Fruit fly (Drosophila melanogaster): ENCODE measurements around the gene CG17721.
A peak's percentile ranks its signal among the peaks of the same experiment; 100 is the strongest.

The CG17721 gene

DNA sequence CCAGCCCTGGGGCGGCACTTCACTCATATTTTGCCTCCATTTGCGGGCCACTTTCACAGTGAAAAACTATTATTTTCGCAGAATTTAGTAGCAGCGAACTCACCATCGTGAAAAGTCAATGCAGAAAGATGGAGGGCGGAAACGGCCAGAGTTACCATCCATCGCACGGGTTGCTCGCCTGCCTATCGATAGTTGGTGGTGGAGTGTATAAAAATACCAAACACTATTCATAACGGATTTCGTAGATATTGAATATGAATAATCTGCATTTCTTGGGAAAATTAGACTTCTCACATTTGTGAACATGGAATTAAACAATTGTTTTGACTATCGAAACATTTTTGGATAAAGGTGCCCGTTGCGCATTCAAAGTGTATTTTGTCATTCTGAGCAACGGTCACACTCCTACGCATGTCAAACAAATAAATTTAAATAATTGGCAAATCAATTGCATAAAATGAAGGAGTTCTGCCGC is 18.7 kb upstream of the CG17721 start, which contains the start of the genes RpS25 and CG4820 (continued):
- TF ChIP-seq CG11695 (GFP tag; IDR thresholded peaks at IDR 0.05): peak; percentile 81
- peak; percentile 58; the same call in 1 of the 2 replicates for TF ChIP-seq danr (GFP tag; IDR thresholded peaks at IDR 0.05)
- peak; percentile 94 for TF ChIP-seq Camta (GFP tag; optimal IDR thresholded peaks at IDR 0.05)
- TF ChIP-seq Six4 (GFP tag; optimal IDR thresholded peaks at IDR 0.05): peak; percentile 71
- TF ChIP-seq bsh (GFP tag; optimal IDR thresholded peaks at IDR 0.05): peak; percentile 36 to 81
- peak; percentile 89 for TF ChIP-seq CG12236 (GFP tag; optimal IDR thresholded peaks at IDR 0.05)
- TF ChIP-seq row (GFP tag; IDR thresholded peaks at IDR 0.05): peak; percentile 73
- peak; percentile 80; the same call in 2 of the 3 replicates for TF ChIP-seq hb (GFP tag; IDR thresholded peaks at IDR 0.05; ENCODE audit: partially characterized antibody)
- peak; percentile 97 for TF ChIP-seq CrebB (tag; optimal IDR thresholded peaks at IDR 0.05)
- TF ChIP-seq pho (GFP tag; optimal IDR thresholded peaks at IDR 0.05): peak; percentile 94
- peak; percentile 91 for TF ChIP-seq PHDP (tag; optimal IDR thresholded peaks at IDR 0.05)
- TF ChIP-seq Ets97D (GFP tag; optimal IDR thresholded peaks at IDR 0.05): peak; percentile 100
- peak; percentile 73 for TF ChIP-seq sima (GFP tag; optimal IDR thresholded peaks at IDR 0.05)
- peak; percentile 81 for TF ChIP-seq Hand (GFP tag; optimal IDR thresholded peaks at IDR 0.05)
- peak; percentile 95 for TF ChIP-seq CG2116 (GFP tag; optimal IDR thresholded peaks at IDR 0.05)
- peak; percentile 93 for TF ChIP-seq ash1 (GFP tag; optimal IDR thresholded peaks at IDR 0.05)
- TF ChIP-seq Hr78 (GFP tag; optimal IDR thresholded peaks at IDR 0.05): peak in 1 of 2 experiments; percentile 27
- TF ChIP-seq Dbx (GFP tag; IDR thresholded peaks at IDR 0.05): peak; percentile 92
- TF ChIP-seq CG2199 (GFP tag; IDR thresholded peaks at IDR 0.05): 0 out of 3 replicates have a peak, but pooled peaks have one; percentile 10
- TF ChIP-seq wdn (GFP tag; IDR thresholded peaks at IDR 0.05): peak; percentile 77
- peak; percentile 54 for TF ChIP-seq dimm (GFP tag; IDR thresholded peaks at IDR 0.05)
- peak; percentile 66 for TF ChIP-seq CG15696 (tag; optimal IDR thresholded peaks at IDR 0.05)
- peak; percentile 75 for TF ChIP-seq CG3838 (GFP tag; optimal IDR thresholded peaks at IDR 0.05)
- TF ChIP-seq pfk (GFP tag; optimal IDR thresholded peaks at IDR 0.05): peak; percentile 84
- TF ChIP-seq CG13296 (GFP tag; optimal IDR thresholded peaks at IDR 0.05): peak; percentile 95
- peak; percentile 90 for TF ChIP-seq slp2 (GFP tag; optimal IDR thresholded peaks at IDR 0.05)
- peak; percentile 93 for TF ChIP-seq onecut (GFP tag; IDR thresholded peaks at IDR 0.05)
- TF ChIP-seq crol (GFP tag; IDR thresholded peaks at IDR 0.05): peak; percentile 49
- TF ChIP-seq CG6791 (GFP tag; IDR thresholded peaks at IDR 0.05; ENCODE audit: partially characterized antibody): peak; percentile 80
- peak; percentile 91 for TF ChIP-seq sob (GFP tag; IDR thresholded peaks at IDR 0.05)
- peak; percentile 96 for TF ChIP-seq Sin3A (optimal IDR thresholded peaks at IDR 0.05)
- peak; percentile 89 for TF ChIP-seq Xbp1 (GFP tag; optimal IDR thresholded peaks at IDR 0.05)
- peak; percentile 59 for TF ChIP-seq CG10565 (GFP tag; optimal IDR thresholded peaks at IDR 0.05)
- TF ChIP-seq CG10959 (GFP tag; IDR thresholded peaks at IDR 0.05): peak; percentile 72
- peak; percentile 93 for TF ChIP-seq CG17568 (GFP tag; optimal IDR thresholded peaks at IDR 0.05)
- TF ChIP-seq vnd (GFP tag; IDR thresholded peaks at IDR 0.05; ENCODE audit: partially characterized antibody): peak; percentile 82
- peak; percentile 76 for TF ChIP-seq ftz-f1 (GFP tag; optimal IDR thresholded peaks at IDR 0.05)
- peak; percentile 39 for TF ChIP-seq CG7745 (tag; optimal IDR thresholded peaks at IDR 0.05)
- TF ChIP-seq CG7357 (GFP tag; IDR thresholded peaks at IDR 0.05): 0 out of 3 replicates have a peak, but pooled peaks have one; percentile 31
- peak; percentile 86 for TF ChIP-seq unpg (GFP tag; optimal IDR thresholded peaks at IDR 0.05)
- TF ChIP-seq Dek (tag; optimal IDR thresholded peaks at IDR 0.05): peak; percentile 71
- TF ChIP-seq CG33213 (GFP tag; optimal IDR thresholded peaks at IDR 0.05): peak; percentile 96
- peak; percentile 92 for TF ChIP-seq repo (GFP tag; optimal IDR thresholded peaks at IDR 0.05)
- TF ChIP-seq CG6654 (GFP tag; optimal IDR thresholded peaks at IDR 0.05): peak; percentile 71
- TF ChIP-seq CG3407 (GFP tag; optimal IDR thresholded peaks at IDR 0.05): peak; percentile 87
- TF ChIP-seq cas (GFP tag; IDR thresholded peaks at IDR 0.05): peak; percentile 69
- peak; percentile 65; the same call in 1 of the 3 replicates for TF ChIP-seq mld (GFP tag; IDR thresholded peaks at IDR 0.05; ENCODE audit: partially characterized antibody)
- TF ChIP-seq CG4424 (GFP tag; optimal IDR thresholded peaks at IDR 0.05): peak; percentile 92
- TF ChIP-seq pum (GFP tag; optimal IDR thresholded peaks at IDR 0.05): peak; percentile 78
- peak; percentile 85 for TF ChIP-seq CoRest (tag; optimal IDR thresholded peaks at IDR 0.05)
